Worm (Caenorhabditis elegans): ENCODE data around the gene T04H1.12.

- no peak for TF ChIP-seq pha-2 (tag; optimal IDR thresholded peaks at IDR 0.05)
- TF ChIP-seq nhr-11 (tag; optimal IDR thresholded peaks at IDR 0.05), result no peak
- no peak for TF ChIP-seq ceh-14 (tag; optimal IDR thresholded peaks at IDR 0.05)
- TF ChIP-seq elt-2 (tag; optimal IDR thresholded peaks at IDR 0.05), result no peak
- no peak for TF ChIP-seq ceh-45 (GFP tag; IDR thresholded peaks at IDR 0.05)
Measured at ce11 chrV:12235502-12235901, 19.9 kb upstream of the T04H1.12 start.
